Fruit fly (Drosophila melanogaster): ENCODE results near the gene Lmpt.
"Not testable (repeated sequence)": the region's sequence is repeated elsewhere in the genome, so short reads cannot be mapped to it uniquely, and the experiment has no call there.

DNA sequence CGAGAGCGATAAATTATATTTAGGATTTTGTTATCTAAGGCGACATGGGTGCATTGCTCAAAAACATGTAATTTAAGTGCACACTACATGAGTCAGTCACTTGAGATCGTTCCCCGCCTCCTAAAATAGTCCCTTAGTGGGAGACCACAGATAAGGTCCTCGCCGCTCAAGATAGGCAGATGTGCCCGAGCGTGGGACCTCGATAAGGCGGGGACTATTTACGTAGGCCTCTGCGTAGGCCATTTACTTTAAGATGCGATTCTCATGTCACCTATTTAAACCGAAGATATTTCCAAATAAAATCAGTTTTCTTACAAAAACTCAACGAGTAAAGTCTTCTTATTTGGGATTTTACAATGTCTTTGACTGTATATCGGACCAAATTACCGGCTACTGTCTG, 89.4 kb downstream of the Lmpt start, which contains the start of gene Ogdh:
- TF ChIP-seq CG11617 (GFP tag; optimal IDR thresholded peaks at IDR 0.05); Crg-1 (GFP tag; optimal IDR thresholded peaks at IDR 0.05); tj (GFP tag; optimal IDR thresholded peaks at IDR 0.05); CG7045 (GFP tag; optimal IDR thresholded peaks at IDR 0.05); kay (GFP tag; ENCODE audit: borderline replicate concordance); CG7101 (tag; optimal IDR thresholded peaks at IDR 0.05); CG12768 (GFP tag; optimal IDR thresholded peaks at IDR 0.05); CG14711 (tag; optimal IDR thresholded peaks at IDR 0.05); CG1620 (GFP tag; optimal IDR thresholded peaks at IDR 0.05); CG5204 (GFP tag; optimal IDR thresholded peaks at IDR 0.05); cic (GFP tag; optimal IDR thresholded peaks at IDR 0.05); Mnt (GFP tag; optimal IDR thresholded peaks at IDR 0.05); CG33017 (tag; optimal IDR thresholded peaks at IDR 0.05); Hr96 (GFP tag; optimal IDR thresholded peaks at IDR 0.05): not testable (repeated sequence)
